Worm (Caenorhabditis elegans) whole organism, young adult: ENCODE data around the gene K10C2.8.

Source experiments
- C06A6.2 ChIP-seq: fragments of 200-800 bp; sonication (Bioruptor generic); conservative IDR thresholded peaks from 2 replicates; pipeline ENCODE4 v1.3.6; 2022; ENCODE audit warnings: missing genetic modification characterization, missing compliant biosample characterization
- F23B12.7 ChIP-seq: sonication (generic microtip); optimal IDR thresholded peaks from 2 replicates; lab custom pipeline; 2017; ENCODE audit warnings: missing genetic modification characterization, mild to moderate bottlenecking, missing compliant biosample characterization, antibody characterized with exemption, moderate library complexity; ENCODE audit not compliant: insufficient read depth
- F39B2.1 ChIP-seq: fragments of 200-800 bp; sonication (Bioruptor generic); IDR thresholded peaks from 2 replicates; pipeline ENCODE4 v1.3.6; 2022; ENCODE audit warnings: missing genetic modification reagents, missing genetic modification characterization, missing compliant biosample characterization
- F57C9.4 ChIP-seq: sonication (generic microtip); optimal IDR thresholded peaks from 2 replicates; lab custom pipeline; 2017; ENCODE audit warnings: mild to moderate bottlenecking, missing genetic modification characterization, missing compliant biosample characterization
- T07F8.4 ChIP-seq: sonication (generic microtip); optimal IDR thresholded peaks from 2 replicates; lab custom pipeline; 2016; ENCODE audit warnings: mild to moderate bottlenecking, missing genetic modification characterization, moderate library complexity, missing compliant biosample characterization
- Y53F4B.3 ChIP-seq: fragments of 200-800 bp; sonication (Bioruptor generic); IDR thresholded peaks from 2 replicates; pipeline ENCODE4 v1.3.6; 2022; ENCODE audit warnings: missing genetic modification reagents, missing genetic modification characterization, missing compliant biosample characterization
- akir-1 ChIP-seq: fragments of 200-800 bp; sonication (Bioruptor generic); optimal IDR thresholded peaks from 2 replicates; lab custom pipeline; 2018; ENCODE audit warnings: mild to moderate bottlenecking, missing genetic modification characterization, moderate library complexity, missing compliant biosample characterization
- aptf-2 ChIP-seq: fragments of 200-800 bp; sonication (Bioruptor generic); conservative IDR thresholded peaks from 2 replicates; pipeline ENCODE4 v1.3.6; 2022; ENCODE audit warnings: missing genetic modification reagents, missing genetic modification characterization, missing compliant biosample characterization
- attf-3 ChIP-seq: fragments of 200-800 bp; sonication (Bioruptor generic); conservative IDR thresholded peaks from 2 replicates; pipeline ENCODE4 v1.3.6; 2022; ENCODE audit warnings: missing genetic modification reagents, missing genetic modification characterization, missing compliant biosample characterization
- attf-5 ChIP-seq: fragments of 200-800 bp; sonication (Bioruptor generic); optimal IDR thresholded peaks from 2 replicates; lab custom pipeline; 2018; ENCODE audit warnings: mild to moderate bottlenecking, missing genetic modification characterization, missing compliant biosample characterization
- bed-1 ChIP-seq: fragments of 200-800 bp; sonication (Bioruptor generic); IDR thresholded peaks from 2 replicates; pipeline ENCODE4 v1.3.6; 2022; ENCODE audit warnings: missing genetic modification reagents, missing genetic modification characterization, missing compliant biosample characterization
- cebp-1 ChIP-seq, 2 experiments: fragments of 200-800 bp in 1 of 2; sonication (Bioruptor generic) in 1 of 2; sonication (generic microtip) in 1 of 2; IDR thresholded peaks in 1 of 2; optimal IDR thresholded peaks in 1 of 2; 2 replicates each; pipeline versions ENCODE4 v1.3.6 to Lab custom; 2017 to 2022; ENCODE audit warnings: missing compliant biosample characterization in 2 of 2, missing genetic modification characterization in 2 of 2, mild to moderate bottlenecking in 1 of 2, missing genetic modification reagents in 1 of 2, moderate library complexity in 1 of 2
- cebp-2 ChIP-seq: fragments of 200-800 bp; sonication (Bioruptor generic); IDR thresholded peaks from 2 replicates; pipeline ENCODE4 v1.3.6; 2022; ENCODE audit warnings: missing genetic modification characterization, missing compliant biosample characterization
- fkh-3 ChIP-seq: sonication (generic microtip); optimal IDR thresholded peaks from 2 replicates; lab custom pipeline; 2016; ENCODE audit warnings: mild to moderate bottlenecking, missing genetic modification characterization, missing compliant biosample characterization
- him-1 ChIP-seq: sonication (generic microtip); optimal IDR thresholded peaks from 2 replicates; lab custom pipeline; 2016; ENCODE audit warnings: missing genotype, missing genetic modification reagents, missing genetic modification characterization, missing compliant biosample characterization
- hrde-1 ChIP-seq: sonication (generic microtip); optimal IDR thresholded peaks from 2 replicates; lab custom pipeline; 2016; ENCODE audit warnings: missing genetic modification characterization, mild to moderate bottlenecking, missing compliant biosample characterization, moderate library complexity, missing genotype, missing genetic modification reagents, borderline replicate concordance
- lir-1 ChIP-seq: fragments of 200-800 bp; sonication (Bioruptor generic); conservative IDR thresholded peaks from 2 replicates; pipeline ENCODE4 v1.3.6; 2022; ENCODE audit warnings: missing genetic modification reagents, missing genetic modification characterization, missing compliant biosample characterization
- lsy-27 ChIP-seq: sonication (generic microtip); optimal IDR thresholded peaks from 2 replicates; lab custom pipeline; 2017; ENCODE audit warnings: missing genetic modification characterization, mild to moderate bottlenecking, missing compliant biosample characterization, antibody characterized with exemption, missing genotype, borderline replicate concordance; ENCODE audit not compliant: insufficient read depth
- madf-10 ChIP-seq: sonication (generic microtip); optimal IDR thresholded peaks from 2 replicates; lab custom pipeline; 2016; ENCODE audit warnings: mild to moderate bottlenecking, missing genetic modification characterization, missing compliant biosample characterization
- mxl-1 ChIP-seq: sonication (generic microtip); optimal IDR thresholded peaks from 2 replicates; lab custom pipeline; 2016; ENCODE audit warnings: missing genetic modification characterization, missing compliant biosample characterization
- pbrm-1 ChIP-seq: fragments of 200-800 bp; sonication (Bioruptor generic); IDR thresholded peaks from 2 replicates; pipeline ENCODE4 v1.3.6; 2022; ENCODE audit warnings: missing genetic modification reagents, missing genetic modification characterization, missing compliant biosample characterization
- snpc-1.1 ChIP-seq: sonication (generic microtip); optimal IDR thresholded peaks from 2 replicates; lab custom pipeline; 2017; ENCODE audit warnings: missing genetic modification characterization, mild to moderate bottlenecking, missing compliant biosample characterization, antibody characterized with exemption, moderate library complexity, missing genotype, missing genetic modification reagents; ENCODE audit not compliant: insufficient read depth
- tlf-1 ChIP-seq: fragments of 200-800 bp; sonication (Bioruptor generic); optimal IDR thresholded peaks from 2 replicates; lab custom pipeline; 2018; ENCODE audit warnings: mild to moderate bottlenecking, missing genetic modification characterization, missing compliant biosample characterization
- ztf-25 ChIP-seq: fragments of 200-800 bp; sonication (Bioruptor generic); IDR thresholded peaks from 2 replicates; pipeline ENCODE4 v1.3.6; 2022; ENCODE audit warnings: missing genetic modification reagents, missing genetic modification characterization, missing compliant biosample characterization
- ztf-28 ChIP-seq: fragments of 200-800 bp; sonication (Bioruptor generic); IDR thresholded peaks from 2 replicates; pipeline ENCODE4 v1.3.6; 2022; ENCODE audit warnings: missing genetic modification reagents, missing genetic modification characterization, missing compliant biosample characterization

Gene K10C2.8

ce11 chrX:6391491-6391890, 46.0 kb downstream of the K10C2.8 start, which contains the start of gene igcm-2:
igcm-2 (minus strand) TSS chrX:6391591.
- TF ChIP-seq cebp-2 (GFP tag; lab: Robert Waterston, UW): no peak
- no peak for TF ChIP-seq him-1 (tag; lab: Kevin White, UChicago)
- no peak for TF ChIP-seq snpc-1.1 (tag; lab: Kevin White, UChicago)
- no peak for TF ChIP-seq F39B2.1 (GFP tag; lab: Robert Waterston, UW)
- no peak for TF ChIP-seq bed-1 (GFP tag; lab: Robert Waterston, UW)
- TF ChIP-seq fkh-3: no peak
- no peak for TF ChIP-seq mxl-1 (tag; lab: Kevin White, UChicago)
- no peak for TF ChIP-seq cebp-1 (GFP tag; IDR thresholded peaks at IDR 0.05; lab: Robert Waterston, UW)
- no peak for TF ChIP-seq cebp-1 (tag; optimal IDR thresholded peaks at IDR 0.05; lab: Kevin White, UChicago)
- TF ChIP-seq ztf-28 (GFP tag; lab: Robert Waterston, UW): no peak
- TF ChIP-seq F57C9.4 (tag; lab: Kevin White, UChicago): no peak

DNA sequence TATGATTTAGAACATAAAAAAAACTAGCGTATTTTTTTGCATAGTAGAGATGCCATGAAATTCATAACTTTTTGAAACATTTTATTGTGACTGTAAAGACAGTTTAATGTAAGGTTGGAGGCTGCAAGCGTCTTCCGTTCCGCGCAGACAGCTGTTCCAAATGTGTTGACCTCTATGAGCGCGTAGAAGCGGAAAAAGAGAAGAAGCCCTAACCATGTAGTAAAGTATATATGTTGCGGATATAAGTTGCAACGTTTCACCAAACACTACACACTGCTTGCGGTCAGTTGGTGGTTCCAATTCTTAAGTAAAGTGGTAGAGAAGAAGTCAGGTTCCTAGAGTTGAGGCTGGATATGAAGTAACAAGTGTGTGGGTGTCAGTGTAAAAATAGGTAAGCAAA, 48.8 kb downstream of the K10C2.8 start:
- TF ChIP-seq lsy-27: no peak
- no peak for TF ChIP-seq lir-1 (GFP tag; lab: Robert Waterston, UW)
- TF ChIP-seq attf-3 (GFP tag; lab: Robert Waterston, UW): no peak
- TF ChIP-seq C06A6.2 (GFP tag; lab: Robert Waterston, UW): no peak
- TF ChIP-seq madf-10 (tag; lab: Kevin White, UChicago): no peak
- TF ChIP-seq hrde-1 (tag; lab: Kevin White, UChicago): no peak
- TF ChIP-seq him-1 (tag; lab: Kevin White, UChicago): no peak
- no peak for TF ChIP-seq F23B12.7 (tag; lab: Kevin White, UChicago)
- TF ChIP-seq tlf-1 (GFP tag; lab: Kevin White, UChicago): no peak
- no peak for TF ChIP-seq Y53F4B.3 (GFP tag; lab: Robert Waterston, UW)
- no peak for TF ChIP-seq pbrm-1
- TF ChIP-seq ztf-25: no peak
- TF ChIP-seq aptf-2 (GFP tag; lab: Robert Waterston, UW): no peak
- TF ChIP-seq attf-5: no peak
- TF ChIP-seq akir-1 (GFP tag; lab: Kevin White, UChicago): no peak
- TF ChIP-seq T07F8.4 (tag; lab: Kevin White, UChicago): no peak
- TF ChIP-seq, all 124 proteins: peak for 0
